Worm (Caenorhabditis elegans): ENCODE results near the gene F07C4.11.

DNA sequence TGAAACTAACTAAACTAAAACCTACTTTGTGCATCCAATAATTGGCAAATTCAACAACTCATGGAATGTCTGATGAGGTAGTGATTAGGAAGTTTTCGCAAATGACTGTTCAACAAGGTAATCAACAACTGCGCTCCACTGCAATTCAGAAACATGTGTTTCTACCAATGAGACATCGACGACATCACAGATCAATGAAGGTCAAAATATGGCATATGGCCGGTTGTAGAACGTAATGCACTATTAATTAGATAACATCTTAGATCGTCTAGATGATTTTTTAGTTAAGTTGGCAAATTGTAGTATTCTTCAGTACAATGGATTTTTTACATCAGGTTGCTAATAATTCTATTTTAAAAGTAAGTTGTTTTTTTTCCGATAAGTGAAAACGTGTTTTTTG lies 42.9 kb upstream of the F07C4.11 start, which contains the start of the genes nhr-94 and nhr-152:
- TF ChIP-seq aly-2 (tag; optimal IDR thresholded peaks at IDR 0.05): no peak
- TF ChIP-seq pag-3 (tag; optimal IDR thresholded peaks at IDR 0.05; ENCODE audit: borderline replicate concordance, insufficient read depth): no peak
- TF ChIP-seq jun-1 (tag; optimal IDR thresholded peaks at IDR 0.05): no peak
- no peak for TF ChIP-seq nhr-90 (tag; optimal IDR thresholded peaks at IDR 0.05; ENCODE audit: poor library complexity)
- TF ChIP-seq elt-2 (tag; optimal IDR thresholded peaks at IDR 0.05): no peak
- no peak for TF ChIP-seq lir-3 (tag; optimal IDR thresholded peaks at IDR 0.05; ENCODE audit: poor library complexity)

Data from whole organism, L1 larva.